Fruit fly (Drosophila melanogaster): ENCODE data around the gene RpL35A.

- TF ChIP-seq ovo (GFP tag; optimal IDR thresholded peaks at IDR 0.05) (peak; percentile 55), kay (GFP tag; ENCODE audit: borderline replicate concordance) (no peak), pad (GFP tag; optimal IDR thresholded peaks at IDR 0.05) (peak; percentile 59), CG7045 (GFP tag; optimal IDR thresholded peaks at IDR 0.05) (peak; percentile 69), CG7101 (tag; optimal IDR thresholded peaks at IDR 0.05) (peak; percentile 85), CG5204 (GFP tag; optimal IDR thresholded peaks at IDR 0.05) (no peak), CG14711 (tag; optimal IDR thresholded peaks at IDR 0.05) (peak; percentile 67), bab1 (GFP tag; optimal IDR thresholded peaks at IDR 0.05) (peak; percentile 85), toe (GFP tag; optimal IDR thresholded peaks at IDR 0.05) (no peak), CG1620 (GFP tag; optimal IDR thresholded peaks at IDR 0.05) (peak; percentile 73), cic (GFP tag; optimal IDR thresholded peaks at IDR 0.05) (peak; percentile 51)
Observed at dm6 chr3R:5466875-5467274, at the start of gene RpL35A.

All from whole organism, adult.